Worm (Caenorhabditis elegans): ENCODE results near the gene ssp-36.

DNA sequence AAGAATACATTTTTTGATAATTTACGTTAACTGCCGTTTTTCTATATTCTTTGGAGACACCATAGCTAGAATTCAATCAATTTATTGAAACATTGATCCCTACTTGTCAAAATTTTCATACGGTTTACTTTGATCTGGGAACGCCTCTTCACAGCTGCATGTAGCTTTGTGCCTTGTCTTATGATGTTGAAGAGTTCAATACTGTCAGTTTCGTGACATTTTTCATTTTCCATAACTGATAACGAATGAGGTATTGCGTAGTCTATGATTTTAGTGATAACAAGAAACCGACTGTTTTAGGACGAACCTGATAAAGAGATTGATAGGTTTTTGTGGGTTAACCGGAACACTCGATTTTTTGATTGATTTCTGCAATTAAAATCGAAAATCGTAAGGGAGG lies 35.3 kb upstream of the ssp-36 start:
- no peak for TF ChIP-seq fkh-3 (tag; optimal IDR thresholded peaks at IDR 0.05)
- no peak for TF ChIP-seq ama-1 (optimal IDR thresholded peaks at IDR 0.05)
- no peak for TF ChIP-seq ama-1 (GFP tag; optimal IDR thresholded peaks at IDR 0.05)
- TF ChIP-seq aptf-2 (GFP tag; conservative IDR thresholded peaks at IDR 0.05): no peak
- peak; percentile 83 for TF ChIP-seq ets-4 (GFP tag; optimal IDR thresholded peaks at IDR 0.05)
- TF ChIP-seq nhr-120 (GFP tag; IDR thresholded peaks at IDR 0.05): no peak
- no peak for TF ChIP-seq F10E7.11 (tag; optimal IDR thresholded peaks at IDR 0.05)
- no peak for TF ChIP-seq lsy-27 (tag; optimal IDR thresholded peaks at IDR 0.05; ENCODE audit: borderline replicate concordance, insufficient read depth)
- no peak for TF ChIP-seq nhr-179 (tag; optimal IDR thresholded peaks at IDR 0.05)
- no peak for TF ChIP-seq F49E8.2 (tag; optimal IDR thresholded peaks at IDR 0.05; ENCODE audit: insufficient read depth)
- peak; percentile 46 for TF ChIP-seq repo-1 (tag; optimal IDR thresholded peaks at IDR 0.05)
- no peak; the same call in 1 of the 2 replicates for TF ChIP-seq pbrm-1 (GFP tag; IDR thresholded peaks at IDR 0.05)
- no peak for TF ChIP-seq him-1 (tag; optimal IDR thresholded peaks at IDR 0.05)

Data from whole organism, young adult.